Fruit fly (Drosophila melanogaster) whole organism, embryonic: ENCODE measurements around the gene RabX6.

Experiments used
- BEAF-32 ChIP-seq: fragments of 200-800 bp; sonication (Bioruptor generic); optimal IDR thresholded peaks from 3 replicates; lab custom pipeline; 2017; ENCODE audit warnings: missing biosample characterization, missing genetic modification characterization, mild to moderate bottlenecking, moderate library complexity, missing genetic modification reagents
- CG1024 ChIP-seq: fragments of 200-800 bp; sonication (Bioruptor generic); IDR thresholded peaks from 2 replicates; pipeline ENCODE4 v1.3.6; 2022; ENCODE audit warnings: missing biosample characterization, missing genetic modification characterization
- CG10462 ChIP-seq: fragments of 200-800 bp; sonication (Bioruptor generic); optimal IDR thresholded peaks from 2 replicates; lab custom pipeline; 2016; ENCODE audit warnings: missing biosample characterization, missing genetic modification characterization
- CG10979 ChIP-seq: fragments of 200-800 bp; sonication (Bioruptor generic); optimal IDR thresholded peaks from 2 replicates; lab custom pipeline; 2018; ENCODE audit warnings: missing biosample characterization, mild to moderate bottlenecking, missing genetic modification characterization, moderate library complexity
- CG12219 ChIP-seq: fragments of 200-800 bp; sonication (Bioruptor generic); optimal IDR thresholded peaks from 3 replicates; lab custom pipeline; 2018; ENCODE audit warnings: missing biosample characterization, mild to moderate bottlenecking, missing genetic modification characterization
- CG12744 ChIP-seq: fragments of 200-800 bp; sonication (Bioruptor generic); optimal IDR thresholded peaks from 2 replicates; lab custom pipeline; 2016; ENCODE audit warnings: missing biosample characterization, missing genetic modification characterization
- CG14014 ChIP-seq: fragments of 200-800 bp; sonication (Bioruptor generic); IDR thresholded peaks from 2 replicates; pipeline ENCODE4 v1.3.6; 2022; ENCODE audit warnings: missing biosample characterization, missing genetic modification characterization
- CG16863 ChIP-seq: fragments of 200-800 bp; sonication (Bioruptor generic); optimal IDR thresholded peaks from 3 replicates; lab custom pipeline; 2016; ENCODE audit warnings: missing biosample characterization, missing genetic modification characterization
- CG17385 ChIP-seq: fragments of 200-800 bp; sonication (Bioruptor generic); optimal IDR thresholded peaks from 3 replicates; lab custom pipeline; 2018; ENCODE audit warnings: missing biosample characterization, mild to moderate bottlenecking, missing genetic modification characterization
- CG17802 ChIP-seq: fragments of 200-800 bp; sonication (Bioruptor generic); optimal IDR thresholded peaks from 2 replicates; lab custom pipeline; 2018; ENCODE audit warnings: missing biosample characterization, mild to moderate bottlenecking, missing genetic modification characterization, moderate library complexity
- CG1792 ChIP-seq: fragments of 200-800 bp; sonication (Bioruptor generic); optimal IDR thresholded peaks from 2 replicates; lab custom pipeline; 2016; ENCODE audit warnings: missing biosample characterization, missing genetic modification characterization
- CG2199 ChIP-seq: fragments of 200-800 bp; sonication (Bioruptor generic); IDR thresholded peaks from 3 replicates; pipeline ENCODE4 v1.3.6; 2022; ENCODE audit warnings: missing biosample characterization, missing genetic modification characterization
- CG2678 ChIP-seq: fragments of 200-800 bp; sonication (Bioruptor generic); optimal IDR thresholded peaks from 3 replicates; lab custom pipeline; 2019; ENCODE audit warnings: missing biosample characterization, mild to moderate bottlenecking, missing genetic modification characterization, moderate library complexity
- CG31388 ChIP-seq: fragments of 200-800 bp; sonication (Bioruptor generic); optimal IDR thresholded peaks from 2 replicates; lab custom pipeline; 2016; ENCODE audit warnings: missing biosample characterization, missing genetic modification characterization
- CG4730 ChIP-seq: fragments of 200-800 bp; sonication (Bioruptor generic); IDR thresholded peaks from 2 replicates; pipeline ENCODE4 v1.3.6; 2022; ENCODE audit warnings: missing biosample characterization, missing genetic modification characterization
- CG6654 ChIP-seq: fragments of 200-800 bp; sonication (Bioruptor generic); optimal IDR thresholded peaks from 2 replicates; lab custom pipeline; 2017; ENCODE audit warnings: missing biosample characterization, mild to moderate bottlenecking, missing genetic modification characterization
- CG6683 ChIP-seq: fragments of 200-800 bp; sonication (Bioruptor generic); optimal IDR thresholded peaks from 2 replicates; lab custom pipeline; 2017; ENCODE audit warnings: missing biosample characterization, mild to moderate bottlenecking, missing genetic modification characterization, missing genetic modification reagents
- CG6791 ChIP-seq: fragments of 200-800 bp; sonication (Bioruptor generic); IDR thresholded peaks from 3 replicates; pipeline ENCODE4 v1.3.6; 2022; ENCODE audit warnings: missing biosample characterization, missing genetic modification characterization; ENCODE audit not compliant: partially characterized antibody
- CG7271 ChIP-seq: fragments of 200-800 bp; sonication (Bioruptor generic); optimal IDR thresholded peaks from 2 replicates; lab custom pipeline; 2018; ENCODE audit warnings: missing biosample characterization, mild to moderate bottlenecking, missing genetic modification characterization, moderate library complexity
- CG7786 ChIP-seq: fragments of 200-800 bp; sonication (Bioruptor generic); optimal IDR thresholded peaks from 2 replicates; lab custom pipeline; 2016; ENCODE audit warnings: missing biosample characterization, missing genetic modification characterization
- CG7839 ChIP-seq: fragments of 200-800 bp; sonication (Bioruptor generic); optimal IDR thresholded peaks from 3 replicates; lab custom pipeline; 2018; ENCODE audit warnings: missing biosample characterization, mild to moderate bottlenecking, missing genetic modification characterization, moderate library complexity
- CG7928 ChIP-seq: fragments of 200-800 bp; sonication (Bioruptor generic); optimal IDR thresholded peaks from 2 replicates; lab custom pipeline; 2017; ENCODE audit warnings: missing biosample characterization, mild to moderate bottlenecking, missing genetic modification characterization
- CG9817 ChIP-seq: fragments of 200-800 bp; sonication (Bioruptor generic); optimal IDR thresholded peaks from 2 replicates; lab custom pipeline; 2018; ENCODE audit warnings: missing biosample characterization, mild to moderate bottlenecking, missing genetic modification characterization, moderate library complexity
- CTCF ChIP-seq: fragments of 200-800 bp; sonication (Bioruptor generic); optimal IDR thresholded peaks from 2 replicates; lab custom pipeline; 2017; ENCODE audit warnings: missing biosample characterization, mild to moderate bottlenecking, missing genetic modification characterization, moderate library complexity
- Hmr ChIP-seq: fragments of 200-800 bp; sonication (Bioruptor generic); optimal IDR thresholded peaks from 3 replicates; lab custom pipeline; 2017; ENCODE audit warnings: mild to moderate bottlenecking, missing biosample characterization, missing genetic modification reagents, missing genetic modification characterization
- Lhr ChIP-seq: fragments of 200-800 bp; sonication (Bioruptor generic); optimal IDR thresholded peaks from 3 replicates; lab custom pipeline; 2017; ENCODE audit warnings: mild to moderate bottlenecking, missing biosample characterization, missing genetic modification reagents, missing genetic modification characterization
- Myb ChIP-seq: fragments of 200-800 bp; sonication (Bioruptor generic); optimal IDR thresholded peaks from 2 replicates; lab custom pipeline; 2016; ENCODE audit warnings: missing biosample characterization, missing genetic modification characterization
- NFAT ChIP-seq: fragments of 200-800 bp; sonication (Bioruptor generic); IDR thresholded peaks from 2 replicates; pipeline ENCODE4 v1.3.6; 2022; ENCODE audit warnings: missing biosample characterization, missing genetic modification characterization
- NK7.1 ChIP-seq: fragments of 200-800 bp; sonication (Bioruptor generic); optimal IDR thresholded peaks from 3 replicates; lab custom pipeline; 2016; ENCODE audit warnings: missing biosample characterization, missing genetic modification characterization
- TFAM ChIP-seq: fragments of 200-800 bp; sonication (Bioruptor generic); optimal IDR thresholded peaks from 2 replicates; lab custom pipeline; 2017; ENCODE audit warnings: missing biosample characterization, missing genetic modification characterization, inconsistent platforms
- Taf1 ChIP-seq: fragments of 200-800 bp; sonication (Bioruptor generic); IDR thresholded peaks from 2 replicates; pipeline ENCODE4 v1.3.6; 2022; ENCODE audit warnings: missing biosample characterization, missing genetic modification characterization
- bab2 ChIP-seq: fragments of 200-800 bp; sonication (Bioruptor generic); optimal IDR thresholded peaks from 2 replicates; lab custom pipeline; 2016; ENCODE audit warnings: missing biosample characterization, missing genetic modification characterization
- cas ChIP-seq: fragments of 200-800 bp; sonication (Bioruptor generic); IDR thresholded peaks from 2 replicates; pipeline ENCODE4 v1.3.6; 2022; ENCODE audit warnings: missing biosample characterization, missing genetic modification characterization
- crol ChIP-seq: fragments of 200-800 bp; sonication (Bioruptor generic); IDR thresholded peaks from 2 replicates; pipeline ENCODE4 v1.3.6; 2022; ENCODE audit warnings: missing biosample characterization, missing genetic modification characterization
- crp ChIP-seq, 2 experiments: fragments of 200-800 bp; sonication (Bioruptor generic); optimal IDR thresholded peaks; 2 replicates in 1 of 2; 3 replicates in 1 of 2; lab custom pipeline; 2017; ENCODE audit warnings: missing biosample characterization in 2 of 2, missing genetic modification characterization in 2 of 2, mild to moderate bottlenecking in 1 of 2, moderate library complexity in 1 of 2
- dm ChIP-seq: fragments of 200-800 bp; sonication (Bioruptor generic); optimal IDR thresholded peaks from 3 replicates; lab custom pipeline; 2016; ENCODE audit warnings: missing biosample characterization, missing genetic modification characterization
- ems ChIP-seq: fragments of 200-800 bp; sonication (Bioruptor generic); optimal IDR thresholded peaks from 3 replicates; lab custom pipeline; 2016; ENCODE audit warnings: missing biosample characterization, missing genetic modification characterization
- eve ChIP-seq, 2 experiments: fragments of >200 bp; optimal IDR thresholded peaks; 2 replicates each; lab custom pipeline; 2017; ENCODE audit warnings: missing biosample characterization in 2 of 2, missing genetic modification characterization in 2 of 2
- her ChIP-seq: fragments of 200-800 bp; sonication (Bioruptor generic); optimal IDR thresholded peaks from 2 replicates; lab custom pipeline; 2016; ENCODE audit warnings: missing biosample characterization, missing genetic modification characterization
- lab ChIP-seq: fragments of 200-800 bp; sonication (Bioruptor generic); optimal IDR thresholded peaks from 3 replicates; lab custom pipeline; 2017; ENCODE audit warnings: missing biosample characterization, missing genetic modification characterization, mild to moderate bottlenecking, moderate library complexity, missing genetic modification reagents
- lola ChIP-seq, 3 experiments: fragments of >200 bp in 2 of 3; fragments of 200-800 bp in 1 of 3; sonication (Bioruptor generic) in 1 of 3; optimal IDR thresholded peaks; 2 replicates each; lab custom pipeline; 2017 to 2019; ENCODE audit warnings: missing biosample characterization in 3 of 3, missing genetic modification characterization in 3 of 3, mild to moderate bottlenecking in 1 of 3, moderate library complexity in 1 of 3
- odd ChIP-seq: fragments of 200-800 bp; sonication (Bioruptor generic); optimal IDR thresholded peaks from 2 replicates; lab custom pipeline; 2017; ENCODE audit warnings: missing biosample characterization, mild to moderate bottlenecking, missing genetic modification characterization
- org-1 ChIP-seq: fragments of 200-800 bp; sonication (Bioruptor generic); optimal IDR thresholded peaks from 2 replicates; lab custom pipeline; 2017; ENCODE audit warnings: missing biosample characterization, missing genetic modification characterization
- prd ChIP-seq, 3 experiments: fragments of >200 bp in 2 of 3; fragments of 200-800 bp in 1 of 3; sonication (Bioruptor generic) in 1 of 3; optimal IDR thresholded peaks in 2 of 3; IDR thresholded peaks in 1 of 3; 2 replicates in 2 of 3; 3 replicates in 1 of 3; pipeline versions ENCODE4 v1.3.6 to Lab custom; 2017 to 2022; ENCODE audit warnings: missing biosample characterization in 1 of 3, missing genetic modification characterization in 1 of 3
- salm ChIP-seq: fragments of 200-800 bp; sonication (Bioruptor generic); optimal IDR thresholded peaks from 2 replicates; lab custom pipeline; 2018; ENCODE audit warnings: missing biosample characterization, mild to moderate bottlenecking, missing genetic modification characterization
- tgo ChIP-seq: fragments of 200-800 bp; sonication (Bioruptor generic); IDR thresholded peaks from 3 replicates; pipeline ENCODE4 v1.3.6; 2022; ENCODE audit warnings: missing biosample characterization, missing genetic modification characterization
- tin ChIP-seq: fragments of 200-800 bp; sonication (Bioruptor generic); optimal IDR thresholded peaks from 3 replicates; lab custom pipeline; 2016; ENCODE audit warnings: missing biosample characterization, missing genetic modification characterization
- tna ChIP-seq: fragments of 200-800 bp; sonication (Bioruptor generic); IDR thresholded peaks from 2 replicates; pipeline ENCODE4 v1.3.6; 2022; ENCODE audit warnings: missing biosample characterization, missing genetic modification characterization; ENCODE audit not compliant: partially characterized antibody
- wek ChIP-seq: fragments of 200-800 bp; sonication (Bioruptor generic); optimal IDR thresholded peaks from 3 replicates; lab custom pipeline; 2018; ENCODE audit warnings: missing biosample characterization, mild to moderate bottlenecking, missing genetic modification characterization, moderate library complexity
- wor ChIP-seq: fragments of 200-800 bp; sonication (Bioruptor generic); IDR thresholded peaks from 2 replicates; pipeline ENCODE4 v1.3.6; 2022; ENCODE audit warnings: missing biosample characterization, missing genetic modification characterization
- yki ChIP-seq: fragments of >200 bp; optimal IDR thresholded peaks from 3 replicates; lab custom pipeline; 2018
- zf30C ChIP-seq: fragments of 200-800 bp; sonication (Bioruptor generic); optimal IDR thresholded peaks from 3 replicates; lab custom pipeline; 2018; ENCODE audit warnings: missing biosample characterization, mild to moderate bottlenecking, missing genetic modification characterization

The RabX6 gene

DNA sequence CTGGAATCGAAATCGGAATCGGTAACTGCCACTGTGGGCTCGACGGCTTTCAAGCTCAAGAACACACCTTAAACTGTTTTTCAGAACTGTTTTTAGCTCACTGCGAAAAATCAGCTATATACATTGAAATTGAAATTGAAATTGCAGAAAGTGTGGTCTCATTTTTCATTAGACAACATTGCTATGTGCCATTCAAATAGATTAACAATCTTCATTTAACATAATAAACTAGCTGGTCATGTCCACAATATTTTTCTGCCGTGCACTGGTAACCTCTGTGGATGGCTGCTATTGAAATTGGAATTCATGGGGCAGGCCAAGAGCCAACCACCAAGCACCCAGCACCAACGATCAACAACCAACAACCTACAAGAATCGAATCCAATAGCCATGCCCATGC lies 45.6 kb downstream of the RabX6 start (continued):
- TF ChIP-seq CG7928 (GFP tag; lab: Kevin White, UChicago) = no peak
- no peak for TF ChIP-seq CG1792 (GFP tag; lab: Kevin White, UChicago)
- no peak for TF ChIP-seq CG6683 (GFP tag; lab: Kevin White, UChicago)
- TF ChIP-seq Taf1 = no peak
- no peak for TF ChIP-seq CG4730 (GFP tag; lab: Robert Waterston, UW)
- no peak for TF ChIP-seq dm
- no peak for TF ChIP-seq Lhr (GFP tag; lab: Kevin White, UChicago)
- no peak for TF ChIP-seq org-1 (GFP tag; lab: Kevin White, UChicago)
- peak in 1 of 3 experiments; percentile 53 for TF ChIP-seq lola (GFP tag; optimal IDR thresholded peaks at IDR 0.05; lab: Kevin White, UChicago)
- TF ChIP-seq crol (GFP tag; lab: Robert Waterston, UW) = no peak
- no peak for TF ChIP-seq yki (lab: Kevin White, UChicago)
- no peak for TF ChIP-seq her
- TF ChIP-seq ems (GFP tag; lab: Kevin White, UChicago) = no peak
- TF ChIP-seq CG6654 = no peak
- no peak for TF ChIP-seq odd (GFP tag; lab: Kevin White, UChicago)
- no peak for TF ChIP-seq CG12744 (GFP tag; lab: Kevin White, UChicago)
- no peak for TF ChIP-seq cas (GFP tag; lab: Robert Waterston, UW)
- no peak for TF ChIP-seq wek (GFP tag; lab: Kevin White, UChicago)
- no peak for TF ChIP-seq lab
- TF ChIP-seq CG12219 (GFP tag; lab: Kevin White, UChicago) = no peak
- peak; percentile 9 for TF ChIP-seq CG7839 (tag; lab: Kevin White, UChicago)
- TF ChIP-seq crp (GFP tag; optimal IDR thresholded peaks at IDR 0.05; lab: Kevin White, UChicago) = no peak
- no peak for TF ChIP-seq TFAM (GFP tag; lab: Kevin White, UChicago)
- no peak for TF ChIP-seq CG14014
- no peak for TF ChIP-seq tgo (GFP tag; lab: Robert Waterston, UW)
- TF ChIP-seq eve (GFP tag; optimal IDR thresholded peaks at IDR 0.05; lab: Kevin White, UChicago) = no peak
- TF ChIP-seq wor (GFP tag; lab: Robert Waterston, UW) = no peak
- no peak for TF ChIP-seq CG31388 (GFP tag; lab: Kevin White, UChicago)
- TF ChIP-seq CG2678 (tag; lab: Kevin White, UChicago) = peak; percentile 20
- peak; percentile 54 for TF ChIP-seq CG10979 (tag; lab: Kevin White, UChicago)
- no peak for TF ChIP-seq CG6791 (GFP tag; lab: Robert Waterston, UW)
- no peak for TF ChIP-seq CG7786
- TF ChIP-seq Hmr (GFP tag; lab: Kevin White, UChicago) = no peak
- no peak for TF ChIP-seq salm (tag; lab: Kevin White, UChicago)
- no peak for TF ChIP-seq zf30C (GFP tag; lab: Kevin White, UChicago)
- no peak for TF ChIP-seq prd (optimal IDR thresholded peaks at IDR 0.05; lab: Kevin White, UChicago)
- peak; percentile 13; the same call in 1 of the 3 replicates for TF ChIP-seq prd (GFP tag; IDR thresholded peaks at IDR 0.05; lab: Robert Waterston, UW)
- TF ChIP-seq CG10462 = no peak
- TF ChIP-seq CG17385 (GFP tag; lab: Kevin White, UChicago) = no peak
- TF ChIP-seq CTCF (GFP tag; lab: Kevin White, UChicago) = no peak
- no peak for TF ChIP-seq tin (GFP tag; lab: Kevin White, UChicago)
- no peak for TF ChIP-seq CG7271 (tag; lab: Kevin White, UChicago)
- no peak for TF ChIP-seq CG17802 (tag; lab: Kevin White, UChicago)
- no peak for TF ChIP-seq BEAF-32 (GFP tag; lab: Kevin White, UChicago)
- TF ChIP-seq tna = no peak
- no peak for TF ChIP-seq Myb
- no peak for TF ChIP-seq CG1024 (GFP tag; lab: Robert Waterston, UW)
- TF ChIP-seq NFAT (GFP tag; lab: Robert Waterston, UW) = no peak
- no peak for TF ChIP-seq bab2 (GFP tag; lab: Kevin White, UChicago)
- no peak for TF ChIP-seq CG16863 (GFP tag; lab: Kevin White, UChicago)
- TF ChIP-seq CG2199 = no peak
- no peak for TF ChIP-seq NK7.1 (GFP tag; lab: Kevin White, UChicago)
- no peak for TF ChIP-seq CG9817
